Worm (Caenorhabditis elegans) whole organism, late embryonic: ENCODE data around the gene arl-3.

Source experiments
- C38D4.7 ChIP-seq: fragments of 200-800 bp; sonication (Bioruptor generic); optimal IDR thresholded peaks from 2 replicates; lab custom pipeline; 2018; ENCODE audit warnings: mild to moderate bottlenecking, missing genetic modification characterization, moderate library complexity, missing compliant biosample characterization
- K09A11.1 ChIP-seq: sonication (generic microtip); optimal IDR thresholded peaks from 2 replicates; lab custom pipeline; 2017; ENCODE audit warnings: antibody characterized with exemption, mild to moderate bottlenecking, missing genetic modification characterization, missing compliant biosample characterization; ENCODE audit not compliant: insufficient read depth
- Y22D7AL.16 ChIP-seq: sonication (generic microtip); optimal IDR thresholded peaks from 2 replicates; lab custom pipeline; 2016; ENCODE audit warnings: missing genetic modification characterization, missing compliant biosample characterization
- ceh-14 ChIP-seq: sonication (generic microtip); optimal IDR thresholded peaks from 2 replicates; lab custom pipeline; 2016; ENCODE audit warnings: missing genotype, missing genetic modification characterization, missing compliant biosample characterization
- ceh-18 ChIP-seq: sonication (generic microtip); optimal IDR thresholded peaks from 2 replicates; lab custom pipeline; 2016; ENCODE audit warnings: missing genetic modification characterization, missing compliant biosample characterization
- ceh-2 ChIP-seq: sonication (generic microtip); optimal IDR thresholded peaks from 2 replicates; lab custom pipeline; 2016; ENCODE audit warnings: missing genotype, missing genetic modification characterization, missing compliant biosample characterization
- ceh-31 ChIP-seq: sonication (generic microtip); optimal IDR thresholded peaks from 2 replicates; lab custom pipeline; 2016; ENCODE audit warnings: missing genetic modification characterization, missing compliant biosample characterization
- ceh-34 ChIP-seq: sonication (generic microtip); optimal IDR thresholded peaks from 2 replicates; lab custom pipeline; 2016; ENCODE audit warnings: mild to moderate bottlenecking, missing genetic modification characterization, missing compliant biosample characterization
- ceh-6 ChIP-seq: fragments of 200-800 bp; sonication (Bioruptor generic); optimal IDR thresholded peaks from 2 replicates; lab custom pipeline; 2018; ENCODE audit warnings: mild to moderate bottlenecking, missing genetic modification characterization, missing compliant biosample characterization
- ceh-9 ChIP-seq: sonication (generic microtip); optimal IDR thresholded peaks from 2 replicates; lab custom pipeline; 2016; ENCODE audit warnings: mild to moderate bottlenecking, missing genetic modification characterization, inconsistent platforms, missing compliant biosample characterization
- che-1 ChIP-seq: sonication (generic microtip); optimal IDR thresholded peaks from 2 replicates; lab custom pipeline; 2016; ENCODE audit warnings: mild to moderate bottlenecking, missing genetic modification characterization, missing compliant biosample characterization
- dve-1 ChIP-seq: sonication (generic microtip); optimal IDR thresholded peaks from 2 replicates; lab custom pipeline; 2017; ENCODE audit warnings: antibody characterized with exemption, mild to moderate bottlenecking, missing genetic modification characterization, missing compliant biosample characterization
- eyg-1 ChIP-seq: sonication (generic microtip); optimal IDR thresholded peaks from 2 replicates; lab custom pipeline; 2016; ENCODE audit warnings: missing genotype, missing genetic modification characterization, missing compliant biosample characterization
- fax-1 ChIP-seq: sonication (generic microtip); optimal IDR thresholded peaks from 2 replicates; lab custom pipeline; 2016; ENCODE audit warnings: missing genotype, missing genetic modification characterization, missing compliant biosample characterization
- fkh-10 ChIP-seq: fragments of 150-350 bp; optimal IDR thresholded peaks from 2 replicates; lab custom pipeline; 2014; ENCODE audit warnings: missing biosample characterization, missing genetic modification reagents, missing genetic modification characterization
- fkh-6 ChIP-seq: sonication (generic microtip); optimal IDR thresholded peaks from 2 replicates; lab custom pipeline; 2016; ENCODE audit warnings: missing genetic modification characterization, missing compliant biosample characterization
- gmeb-2 ChIP-seq: sonication (generic microtip); optimal IDR thresholded peaks from 2 replicates; lab custom pipeline; 2016; ENCODE audit warnings: missing genetic modification characterization, inconsistent platforms, missing compliant biosample characterization
- hlh-6 ChIP-seq: sonication (generic microtip); optimal IDR thresholded peaks from 2 replicates; lab custom pipeline; 2016; ENCODE audit warnings: missing genotype, missing genetic modification characterization, missing compliant biosample characterization
- hlh-8 ChIP-seq: sonication (generic microtip); optimal IDR thresholded peaks from 2 replicates; lab custom pipeline; 2016; ENCODE audit warnings: missing genotype, missing genetic modification characterization, missing compliant biosample characterization
- lin-11 ChIP-seq: fragments of 200-800 bp; sonication (Bioruptor generic); optimal IDR thresholded peaks from 2 replicates; lab custom pipeline; 2018; ENCODE audit warnings: mild to moderate bottlenecking, missing genetic modification characterization, missing compliant biosample characterization
- madf-2 ChIP-seq: sonication (generic microtip); optimal IDR thresholded peaks from 2 replicates; lab custom pipeline; 2017; ENCODE audit warnings: missing genetic modification characterization, missing compliant biosample characterization
- mec-3 ChIP-seq: sonication (generic microtip); optimal IDR thresholded peaks from 2 replicates; lab custom pipeline; 2016; ENCODE audit warnings: borderline replicate concordance, missing genetic modification characterization, missing compliant biosample characterization
- nfya-1 ChIP-seq: sonication (generic microtip); optimal IDR thresholded peaks from 2 replicates; lab custom pipeline; 2017; ENCODE audit warnings: missing genetic modification characterization, mild to moderate bottlenecking, missing compliant biosample characterization, antibody characterized with exemption, moderate library complexity
- nhr-232 ChIP-seq: sonication (generic microtip); optimal IDR thresholded peaks from 2 replicates; lab custom pipeline; 2016; ENCODE audit warnings: missing genetic modification characterization, missing compliant biosample characterization
- odd-2 ChIP-seq: sonication (generic microtip); optimal IDR thresholded peaks from 2 replicates; lab custom pipeline; 2017; ENCODE audit warnings: antibody characterized with exemption, mild to moderate bottlenecking, missing genetic modification characterization, missing compliant biosample characterization
- pat-9 ChIP-seq: fragments of 200-800 bp; sonication (Bioruptor generic); optimal IDR thresholded peaks from 2 replicates; lab custom pipeline; 2018; ENCODE audit warnings: mild to moderate bottlenecking, missing genetic modification characterization, moderate library complexity, missing compliant biosample characterization
- pha-2 ChIP-seq: sonication (generic microtip); optimal IDR thresholded peaks from 2 replicates; lab custom pipeline; 2017; ENCODE audit warnings: mild to moderate bottlenecking, missing genetic modification characterization, missing compliant biosample characterization
- pha-4 ChIP-seq: fragments of 150-350 bp; optimal IDR thresholded peaks from 2 replicates; lab custom pipeline; 2018; ENCODE audit warnings: missing biosample characterization, missing genetic modification reagents, missing genetic modification characterization
- pqm-1 ChIP-seq: sonication (generic microtip); optimal IDR thresholded peaks from 2 replicates; lab custom pipeline; 2016; ENCODE audit warnings: missing genetic modification characterization, missing compliant biosample characterization
- sdc-2 ChIP-seq: sonication (generic microtip); optimal IDR thresholded peaks from 2 replicates; lab custom pipeline; 2016; ENCODE audit warnings: missing genotype, missing genetic modification characterization, missing compliant biosample characterization
- syd-9 ChIP-seq: sonication (generic microtip); optimal IDR thresholded peaks from 2 replicates; lab custom pipeline; 2016; ENCODE audit warnings: mild to moderate bottlenecking, missing genetic modification characterization, moderate library complexity, missing compliant biosample characterization
- tbx-2 ChIP-seq: sonication (generic microtip); optimal IDR thresholded peaks from 2 replicates; lab custom pipeline; 2016; ENCODE audit warnings: missing genetic modification characterization, missing compliant biosample characterization
- tbx-7 ChIP-seq: sonication (generic microtip); optimal IDR thresholded peaks from 2 replicates; lab custom pipeline; 2016; ENCODE audit warnings: missing genotype, missing genetic modification characterization, missing compliant biosample characterization
- ttx-3 ChIP-seq: sonication (generic microtip); optimal IDR thresholded peaks from 2 replicates; lab custom pipeline; 2016; ENCODE audit warnings: missing genetic modification reagents, missing genetic modification characterization, missing compliant biosample characterization
- unc-42 ChIP-seq: sonication (generic microtip); optimal IDR thresholded peaks from 2 replicates; lab custom pipeline; 2016; ENCODE audit warnings: missing genotype, missing genetic modification characterization, missing compliant biosample characterization
- zip-5 ChIP-seq: sonication (generic microtip); optimal IDR thresholded peaks from 2 replicates; lab custom pipeline; 2016; ENCODE audit warnings: missing genetic modification characterization, missing compliant biosample characterization

The arl-3 gene

DNA sequence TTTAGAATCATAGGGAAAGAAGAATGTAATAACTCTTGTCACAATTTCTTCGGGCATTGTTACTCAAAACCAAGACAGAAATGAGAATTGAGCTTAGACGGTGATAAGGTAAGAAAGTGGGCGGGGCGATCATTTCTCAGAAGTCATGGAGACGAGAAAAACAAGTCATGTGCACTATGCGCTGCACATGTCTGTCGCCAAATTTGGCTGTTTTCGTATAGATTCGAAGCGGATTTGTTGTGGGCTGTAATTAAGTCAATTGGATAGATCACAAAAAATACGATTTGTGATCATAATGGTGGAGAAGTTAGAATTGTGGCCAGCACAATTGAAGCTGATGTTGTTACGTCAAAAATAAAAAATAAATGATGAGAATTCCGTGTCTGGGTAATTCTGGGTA lies 14.6 kb upstream of the arl-3 start, which contains the start of gene C01G12.7:
Gene C01G12.7 (minus strand): TSS at position 195 of the 400 bp plus-strand sequence.
- TF ChIP-seq pha-4, result no peak
- no peak for TF ChIP-seq fax-1
- TF ChIP-seq, all 69 proteins: peak for 0

DNA sequence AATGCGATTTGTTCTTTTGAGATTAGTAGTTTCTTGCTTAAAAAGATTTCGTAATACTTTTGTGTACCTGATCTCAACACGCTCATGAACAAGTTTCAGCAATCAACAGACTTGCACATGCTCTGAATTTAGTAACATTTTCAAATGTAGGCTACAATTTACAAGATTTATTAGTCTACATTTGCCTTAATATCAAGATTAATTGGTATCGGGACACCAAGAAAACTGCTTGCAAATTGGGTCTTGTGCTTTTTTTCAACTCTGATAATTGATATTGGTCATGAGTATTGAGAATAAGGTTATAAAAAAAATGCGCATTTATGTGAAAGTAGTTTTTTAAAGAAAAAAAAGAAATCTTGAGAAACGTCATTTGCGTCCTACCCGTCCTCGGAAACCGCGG lies 13.6 kb upstream of the arl-3 start:
- TF ChIP-seq syd-9 (tag; lab: Kevin White, UChicago), result no peak
- no peak for TF ChIP-seq che-1 (tag; lab: Kevin White, UChicago)
- TF ChIP-seq unc-42 (tag; lab: Kevin White, UChicago), result no peak
- TF ChIP-seq zip-5 (tag; lab: Kevin White, UChicago), result no peak
- no peak for TF ChIP-seq K09A11.1 (tag; lab: Kevin White, UChicago)
- no peak for TF ChIP-seq pat-9 (tag; lab: Kevin White, UChicago)
- no peak for TF ChIP-seq hlh-8 (tag; lab: Kevin White, UChicago)
- no peak for TF ChIP-seq eyg-1 (tag; lab: Kevin White, UChicago)
- TF ChIP-seq lin-11 (tag; lab: Kevin White, UChicago), result no peak
- TF ChIP-seq ceh-6 (GFP tag; lab: Kevin White, UChicago), result no peak
- no peak for TF ChIP-seq pha-4
- TF ChIP-seq ceh-18 (tag; lab: Kevin White, UChicago), result no peak
- TF ChIP-seq C38D4.7, result no peak
- TF ChIP-seq nfya-1 (tag; lab: Kevin White, UChicago), result no peak
- no peak for TF ChIP-seq tbx-7
- TF ChIP-seq gmeb-2, result no peak

ce11 chrII:14593281-14593680 lies 13.0 kb upstream of the arl-3 start, which contains the start of gene catp-4:
TSS of gene catp-4 (plus strand) at chrII:14593581.
- TF ChIP-seq dve-1 (tag; lab: Kevin White, UChicago), result no peak
- TF ChIP-seq pha-2, result no peak
- TF ChIP-seq Y22D7AL.16 (tag; lab: Kevin White, UChicago), result no peak
- TF ChIP-seq ceh-2 (tag; lab: Kevin White, UChicago), result no peak
- no peak for TF ChIP-seq ceh-31 (tag; lab: Kevin White, UChicago)
- TF ChIP-seq hlh-6 (tag; lab: Kevin White, UChicago), result no peak
- no peak for TF ChIP-seq fkh-10 (GFP tag; lab: Kevin White, UChicago)
- TF ChIP-seq odd-2 (tag; lab: Kevin White, UChicago), result no peak
- TF ChIP-seq lin-11 (tag; lab: Kevin White, UChicago), result no peak
- no peak for TF ChIP-seq ceh-9 (tag; lab: Kevin White, UChicago)
- TF ChIP-seq syd-9 (tag; lab: Kevin White, UChicago), result no peak
- no peak for TF ChIP-seq ceh-14 (tag; lab: Kevin White, UChicago)
- no peak for TF ChIP-seq fkh-6 (tag; lab: Kevin White, UChicago)
- TF ChIP-seq tbx-2 (tag; lab: Kevin White, UChicago), result no peak

DNA sequence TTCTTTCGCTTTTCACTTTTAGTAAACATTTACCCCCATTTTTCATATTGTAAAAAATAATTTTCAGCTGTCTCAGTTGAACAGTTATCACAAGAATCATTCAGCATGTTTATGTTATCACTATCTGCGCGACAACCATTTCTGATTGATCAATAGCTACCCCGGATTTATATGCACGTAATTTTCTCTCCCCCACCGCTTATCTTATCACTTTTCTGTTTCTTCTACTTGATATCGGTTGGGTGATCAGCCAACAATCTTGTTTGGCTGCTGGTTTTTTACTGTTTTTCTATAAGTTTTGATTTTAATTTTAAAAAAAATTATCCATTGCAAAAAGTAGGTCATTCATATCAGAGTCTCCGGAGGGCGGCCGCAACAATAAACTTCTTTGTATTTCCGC lies 8.5 kb upstream of the arl-3 start:
- TF ChIP-seq syd-9 (tag; lab: Kevin White, UChicago), result no peak
- TF ChIP-seq ceh-34, result no peak
- no peak for TF ChIP-seq eyg-1 (tag; lab: Kevin White, UChicago)
- TF ChIP-seq mec-3 (tag; lab: Kevin White, UChicago), result no peak
- TF ChIP-seq odd-2 (tag; lab: Kevin White, UChicago), result no peak
- no peak for TF ChIP-seq nhr-232
- no peak for TF ChIP-seq pqm-1
- no peak for TF ChIP-seq ceh-2 (tag; lab: Kevin White, UChicago)
- TF ChIP-seq madf-2, result no peak
- no peak for TF ChIP-seq K09A11.1 (tag; lab: Kevin White, UChicago)
- TF ChIP-seq che-1 (tag; lab: Kevin White, UChicago), result no peak
- no peak for TF ChIP-seq sdc-2 (tag; lab: Kevin White, UChicago)
- no peak for TF ChIP-seq nfya-1 (tag; lab: Kevin White, UChicago)
- no peak for TF ChIP-seq ttx-3 (tag; lab: Kevin White, UChicago)
